Fruit fly (Drosophila melanogaster) whole organism, embryonic: ENCODE measurements around the gene CG34429.
A peak's percentile ranks its signal among the peaks of the same experiment; 100 is the strongest.

Experiments used
- Antp ChIP-seq: fragments of 200-800 bp; sonication (Bioruptor generic); optimal IDR thresholded peaks from 3 replicates; lab custom pipeline; 2016; ENCODE audit warnings: missing biosample characterization, missing genetic modification characterization
- CG10979 ChIP-seq: fragments of 200-800 bp; sonication (Bioruptor generic); optimal IDR thresholded peaks from 2 replicates; lab custom pipeline; 2018; ENCODE audit warnings: missing biosample characterization, mild to moderate bottlenecking, missing genetic modification characterization, moderate library complexity
- CG11085 ChIP-seq: fragments of 200-800 bp; sonication (Bioruptor generic); IDR thresholded peaks from 2 replicates; pipeline ENCODE4 v1.3.6; 2022; ENCODE audit warnings: missing biosample characterization, missing genetic modification characterization
- CG11560 ChIP-seq: fragments of 200-800 bp; sonication (Bioruptor generic); IDR thresholded peaks from 3 replicates; pipeline ENCODE4 v1.3.6; 2022; ENCODE audit warnings: missing biosample characterization, missing genetic modification characterization
- CG12071 ChIP-seq: fragments of 200-800 bp; sonication (Bioruptor generic); optimal IDR thresholded peaks from 3 replicates; lab custom pipeline; 2018; ENCODE audit warnings: missing biosample characterization, mild to moderate bottlenecking, missing genetic modification characterization
- CG13775 ChIP-seq: fragments of 200-800 bp; sonication (Bioruptor generic); optimal IDR thresholded peaks from 3 replicates; lab custom pipeline; 2017; ENCODE audit warnings: missing biosample characterization, mild to moderate bottlenecking, missing genetic modification characterization
- CG16779 ChIP-seq: fragments of 200-800 bp; sonication (Bioruptor generic); IDR thresholded peaks from 2 replicates; pipeline ENCODE4 v1.3.6; 2022; ENCODE audit warnings: missing biosample characterization, missing genetic modification characterization
- CG17802 ChIP-seq: fragments of 200-800 bp; sonication (Bioruptor generic); optimal IDR thresholded peaks from 2 replicates; lab custom pipeline; 2018; ENCODE audit warnings: missing biosample characterization, mild to moderate bottlenecking, missing genetic modification characterization, moderate library complexity
- CG18011 ChIP-seq: fragments of 200-800 bp; sonication (Bioruptor generic); optimal IDR thresholded peaks from 2 replicates; lab custom pipeline; 2017; ENCODE audit warnings: missing biosample characterization, missing genetic modification characterization, mild to moderate bottlenecking, moderate library complexity, missing genotype
- CG2116 ChIP-seq: fragments of 200-800 bp; sonication (Bioruptor generic); optimal IDR thresholded peaks from 3 replicates; lab custom pipeline; 2018; ENCODE audit warnings: missing biosample characterization, mild to moderate bottlenecking, missing genetic modification characterization
- CG2120 ChIP-seq: fragments of 200-800 bp; sonication (Bioruptor generic); optimal IDR thresholded peaks from 3 replicates; lab custom pipeline; 2016; ENCODE audit warnings: missing biosample characterization, missing genetic modification characterization
- CG2202 ChIP-seq: fragments of 200-800 bp; sonication (Bioruptor generic); optimal IDR thresholded peaks from 2 replicates; lab custom pipeline; 2018; ENCODE audit warnings: missing biosample characterization, mild to moderate bottlenecking, missing genetic modification characterization
- CG2889 ChIP-seq: fragments of 200-800 bp; sonication (Bioruptor generic); IDR thresholded peaks from 3 replicates; pipeline ENCODE4 v1.3.6; 2022; ENCODE audit warnings: missing biosample characterization, missing genetic modification characterization
- CG30403 ChIP-seq: fragments of 200-800 bp; sonication (Bioruptor generic); optimal IDR thresholded peaks from 3 replicates; lab custom pipeline; 2016; ENCODE audit warnings: missing biosample characterization, missing genetic modification characterization
- CG31224 ChIP-seq: fragments of 200-800 bp; sonication (Bioruptor generic); IDR thresholded peaks from 2 replicates; pipeline ENCODE4 v1.3.6; 2022; ENCODE audit warnings: missing biosample characterization, missing genetic modification characterization
- CG31388 ChIP-seq: fragments of 200-800 bp; sonication (Bioruptor generic); optimal IDR thresholded peaks from 2 replicates; lab custom pipeline; 2016; ENCODE audit warnings: missing biosample characterization, missing genetic modification characterization
- CG3838 ChIP-seq: fragments of 200-800 bp; sonication (Bioruptor generic); optimal IDR thresholded peaks from 3 replicates; lab custom pipeline; 2016; ENCODE audit warnings: missing biosample characterization, missing genetic modification characterization
- CG5180 ChIP-seq: fragments of 200-800 bp; sonication (Bioruptor generic); optimal IDR thresholded peaks from 3 replicates; lab custom pipeline; 2017; ENCODE audit warnings: missing biosample characterization, missing genetic modification characterization, mild to moderate bottlenecking, moderate library complexity, missing genetic modification reagents
- CG5953 ChIP-seq: fragments of 200-800 bp; sonication (Bioruptor generic); IDR thresholded peaks from 2 replicates; pipeline ENCODE4 v1.3.6; 2022; ENCODE audit warnings: missing biosample characterization, missing genetic modification characterization
- CG7839 ChIP-seq: fragments of 200-800 bp; sonication (Bioruptor generic); optimal IDR thresholded peaks from 3 replicates; lab custom pipeline; 2018; ENCODE audit warnings: missing biosample characterization, mild to moderate bottlenecking, missing genetic modification characterization, moderate library complexity
- CG8388 ChIP-seq: fragments of 200-800 bp; sonication (Bioruptor generic); optimal IDR thresholded peaks from 2 replicates; lab custom pipeline; 2019; ENCODE audit warnings: missing biosample characterization, mild to moderate bottlenecking, missing genetic modification characterization, moderate library complexity
- CG9797 ChIP-seq: fragments of 200-800 bp; sonication (Bioruptor generic); optimal IDR thresholded peaks from 3 replicates; lab custom pipeline; 2018; ENCODE audit warnings: missing biosample characterization, mild to moderate bottlenecking, missing genetic modification characterization
- CG9817 ChIP-seq: fragments of 200-800 bp; sonication (Bioruptor generic); optimal IDR thresholded peaks from 2 replicates; lab custom pipeline; 2018; ENCODE audit warnings: missing biosample characterization, mild to moderate bottlenecking, missing genetic modification characterization, moderate library complexity
- CkIIα-i1 ChIP-seq: fragments of 200-800 bp; sonication (Bioruptor generic); IDR thresholded peaks from 2 replicates; pipeline ENCODE4 v1.3.6; 2022; ENCODE audit warnings: missing biosample characterization, missing genetic modification characterization
- CrebB ChIP-seq: fragments of 200-800 bp; sonication (Bioruptor generic); optimal IDR thresholded peaks from 3 replicates; lab custom pipeline; 2018; ENCODE audit warnings: missing biosample characterization, mild to moderate bottlenecking, missing genetic modification characterization
- D19A ChIP-seq: fragments of 200-800 bp; optimal IDR thresholded peaks from 3 replicates; lab custom pipeline; 2019; ENCODE audit warnings: missing biosample characterization, mild to moderate bottlenecking, missing genetic modification characterization, moderate library complexity
- Dp ChIP-seq: fragments of 200-800 bp; sonication (Bioruptor generic); optimal IDR thresholded peaks from 2 replicates; lab custom pipeline; 2018; ENCODE audit warnings: missing biosample characterization, mild to moderate bottlenecking, missing genetic modification characterization, moderate library complexity
- Elba2 ChIP-seq: fragments of 200-800 bp; sonication (Bioruptor generic); optimal IDR thresholded peaks from 3 replicates; lab custom pipeline; 2016; ENCODE audit warnings: missing biosample characterization, missing genetic modification characterization
- Meics ChIP-seq: fragments of 200-800 bp; sonication (Bioruptor generic); optimal IDR thresholded peaks from 2 replicates; lab custom pipeline; 2017; ENCODE audit warnings: missing biosample characterization, mild to moderate bottlenecking, missing genetic modification characterization
- Nf-YA ChIP-seq: fragments of 200-800 bp; sonication (Bioruptor generic); IDR thresholded peaks from 2 replicates; pipeline ENCODE4 v1.3.6; 2022; ENCODE audit warnings: missing biosample characterization, missing genetic modification characterization
- Ssrp ChIP-seq: fragments of 200-800 bp; sonication (Bioruptor generic); optimal IDR thresholded peaks from 2 replicates; lab custom pipeline; 2018; ENCODE audit warnings: missing biosample characterization, mild to moderate bottlenecking, missing genetic modification characterization, moderate library complexity
- Taf1 ChIP-seq: fragments of 200-800 bp; sonication (Bioruptor generic); IDR thresholded peaks from 2 replicates; pipeline ENCODE4 v1.3.6; 2022; ENCODE audit warnings: missing biosample characterization, missing genetic modification characterization
- cad ChIP-seq: fragments of >200 bp; optimal IDR thresholded peaks from 2 replicates; lab custom pipeline; 2017; ENCODE audit warnings: missing biosample characterization, missing genetic modification characterization
- chinmo ChIP-seq: fragments of 200-800 bp; sonication (Bioruptor generic); IDR thresholded peaks from 4 replicates; pipeline ENCODE4 v1.3.6; 2022; ENCODE audit warnings: missing biosample characterization, missing genetic modification characterization; ENCODE audit not compliant: partially characterized antibody
- dimm ChIP-seq: fragments of 200-800 bp; sonication (Bioruptor generic); IDR thresholded peaks from 2 replicates; pipeline ENCODE4 v1.3.6; 2022; ENCODE audit warnings: missing biosample characterization, missing genetic modification characterization
- dmrt99B ChIP-seq: fragments of 200-800 bp; sonication (Bioruptor generic); optimal IDR thresholded peaks from 2 replicates; lab custom pipeline; 2018; ENCODE audit warnings: missing biosample characterization, mild to moderate bottlenecking, missing genetic modification characterization, moderate library complexity
- emc ChIP-seq: fragments of 200-800 bp; sonication (Bioruptor generic); optimal IDR thresholded peaks from 2 replicates; lab custom pipeline; 2016; ENCODE audit warnings: missing biosample characterization, missing genetic modification characterization
- fd64A ChIP-seq: fragments of 200-800 bp; sonication (Bioruptor generic); optimal IDR thresholded peaks from 3 replicates; lab custom pipeline; 2018; ENCODE audit warnings: missing biosample characterization, mild to moderate bottlenecking, missing genetic modification characterization
- fru ChIP-seq: fragments of >200 bp; optimal IDR thresholded peaks from 2 replicates; lab custom pipeline; 2017
- grn ChIP-seq: fragments of 200-800 bp; sonication (Bioruptor generic); optimal IDR thresholded peaks from 3 replicates; lab custom pipeline; 2017; ENCODE audit warnings: missing biosample characterization, missing genetic modification characterization
- ham ChIP-seq: fragments of 200-800 bp; sonication (Bioruptor generic); IDR thresholded peaks from 2 replicates; pipeline ENCODE4 v1.3.6; 2022; ENCODE audit warnings: missing biosample characterization, missing genetic modification characterization
- kah ChIP-seq: fragments of 200-800 bp; sonication (Bioruptor generic); optimal IDR thresholded peaks from 2 replicates; lab custom pipeline; 2018; ENCODE audit warnings: missing biosample characterization, mild to moderate bottlenecking, missing genetic modification characterization
- luna ChIP-seq: fragments of 200-800 bp; sonication (Bioruptor generic); optimal IDR thresholded peaks from 2 replicates; lab custom pipeline; 2016; ENCODE audit warnings: missing biosample characterization, missing genetic modification characterization
- mirr ChIP-seq: fragments of 200-800 bp; sonication (Bioruptor generic); optimal IDR thresholded peaks from 3 replicates; lab custom pipeline; 2018; ENCODE audit warnings: missing biosample characterization, mild to moderate bottlenecking, missing genetic modification characterization
- oc ChIP-seq: fragments of 200-800 bp; sonication (Bioruptor generic); optimal IDR thresholded peaks from 2 replicates; lab custom pipeline; 2018; ENCODE audit warnings: missing biosample characterization, mild to moderate bottlenecking, missing genetic modification characterization, moderate library complexity
- org-1 ChIP-seq: fragments of 200-800 bp; sonication (Bioruptor generic); optimal IDR thresholded peaks from 2 replicates; lab custom pipeline; 2017; ENCODE audit warnings: missing biosample characterization, missing genetic modification characterization
- pho ChIP-seq: fragments of 200-800 bp; sonication (Bioruptor generic); optimal IDR thresholded peaks from 2 replicates; lab custom pipeline; 2016; ENCODE audit warnings: missing biosample characterization, missing genetic modification characterization
- stwl ChIP-seq: fragments of 200-800 bp; sonication (Bioruptor generic); optimal IDR thresholded peaks from 3 replicates; lab custom pipeline; 2018; ENCODE audit warnings: missing biosample characterization, mild to moderate bottlenecking, missing genetic modification characterization, moderate library complexity
- sug ChIP-seq: fragments of 200-800 bp; optimal IDR thresholded peaks from 2 replicates; lab custom pipeline; 2019; ENCODE audit warnings: missing biosample characterization, mild to moderate bottlenecking, missing genetic modification characterization, moderate library complexity
- unc-4 ChIP-seq: fragments of 200-800 bp; sonication (Bioruptor generic); IDR thresholded peaks from 2 replicates; pipeline ENCODE4 v1.3.6; 2022; ENCODE audit warnings: missing biosample characterization, missing genetic modification characterization; ENCODE audit not compliant: partially characterized antibody
- zfh2 ChIP-seq: fragments of 200-800 bp; sonication (Bioruptor generic); optimal IDR thresholded peaks from 2 replicates; lab custom pipeline; 2016; ENCODE audit warnings: missing biosample characterization, missing genetic modification characterization

The CG34429 gene

dm6 chr3L:13017803-13018324, 45.0 kb upstream of the CG34429 start, which contains the start of the genes mRpL20 and Icmt (continued):
- no peak for TF ChIP-seq CG9797
- TF ChIP-seq Elba2 (GFP tag; lab: Kevin White, UChicago): no peak
- TF ChIP-seq emc (GFP tag; lab: Kevin White, UChicago): no peak
- peak; percentile 76 for TF ChIP-seq CG2202
- TF ChIP-seq dimm (GFP tag; lab: Robert Waterston, UW): peak; percentile 84
- TF ChIP-seq CG18011 (GFP tag; lab: Kevin White, UChicago): peak; percentile 45
- peak; percentile 93 for TF ChIP-seq CG30403
- peak; percentile 86; the same call in 2 of the 4 replicates for TF ChIP-seq chinmo
- peak; percentile 40 for TF ChIP-seq stwl (tag; lab: Kevin White, UChicago)
- no peak for TF ChIP-seq mirr (GFP tag; lab: Kevin White, UChicago)
- TF ChIP-seq CrebB (tag; lab: Kevin White, UChicago): peak; percentile 90
- peak; percentile 92 for TF ChIP-seq CG2889 (GFP tag; lab: Robert Waterston, UW)
- peak; percentile 28 for TF ChIP-seq CG17802 (tag; lab: Kevin White, UChicago)
- peak; percentile 94 for TF ChIP-seq CG11085 (GFP tag; lab: Robert Waterston, UW)
- TF ChIP-seq Taf1: peak; percentile 93
- peak; percentile 85 for TF ChIP-seq Meics (GFP tag; lab: Kevin White, UChicago)
- peak; percentile 83 for TF ChIP-seq CG2116 (GFP tag; lab: Kevin White, UChicago)
- TF ChIP-seq cad (GFP tag; lab: Kevin White, UChicago): no peak
- TF ChIP-seq sug (tag; lab: Kevin White, UChicago): peak; percentile 80
- peak; percentile 89 for TF ChIP-seq CG13775 (GFP tag; lab: Kevin White, UChicago)
- TF ChIP-seq CG16779 (GFP tag; lab: Robert Waterston, UW): peak; percentile 89
- TF ChIP-seq ham (GFP tag; lab: Robert Waterston, UW): peak; percentile 90
- TF ChIP-seq Ssrp (tag; lab: Kevin White, UChicago): peak; percentile 96
- no peak for TF ChIP-seq luna (GFP tag; lab: Kevin White, UChicago)
- TF ChIP-seq CG12071 (GFP tag; lab: Kevin White, UChicago): peak; percentile 26
- TF ChIP-seq CG3838 (GFP tag; lab: Kevin White, UChicago): peak; percentile 55
- peak; percentile 94 for TF ChIP-seq CG8388 (GFP tag; lab: Kevin White, UChicago)
- peak; percentile 84 for TF ChIP-seq org-1 (GFP tag; lab: Kevin White, UChicago)
- TF ChIP-seq CG9817 (tag; lab: Kevin White, UChicago): peak; percentile 96
- peak; percentile 46 for TF ChIP-seq pho (GFP tag; lab: Kevin White, UChicago)
- peak; percentile 88 for TF ChIP-seq CG2120 (GFP tag; lab: Kevin White, UChicago)
- peak; percentile 79 for TF ChIP-seq unc-4 (GFP tag; lab: Robert Waterston, UW)
- TF ChIP-seq CkIIα-i1 (GFP tag; lab: Robert Waterston, UW): peak; percentile 55; the same call in 1 of the 2 replicates
- TF ChIP-seq CG10979 (tag; lab: Kevin White, UChicago): peak; percentile 81
- TF ChIP-seq fd64A (GFP tag; lab: Kevin White, UChicago): no peak
- TF ChIP-seq CG31224 (GFP tag; lab: Robert Waterston, UW): peak; percentile 92
- TF ChIP-seq fru (lab: Kevin White, UChicago): no peak
- peak; percentile 91 for TF ChIP-seq CG11560
- TF ChIP-seq CG5953 (GFP tag; lab: Robert Waterston, UW): peak; percentile 79
- TF ChIP-seq zfh2 (GFP tag; lab: Kevin White, UChicago): peak; percentile 62
- TF ChIP-seq CG7839 (tag; lab: Kevin White, UChicago): peak; percentile 97
- TF ChIP-seq CG31388: peak; percentile 8
- TF ChIP-seq oc (tag; lab: Kevin White, UChicago): peak; percentile 96
- TF ChIP-seq D19A (tag; lab: Kevin White, UChicago): peak; percentile 77
- peak; percentile 40 for TF ChIP-seq Dp (GFP tag; lab: Kevin White, UChicago)
- TF ChIP-seq Nf-YA (GFP tag; lab: Robert Waterston, UW): peak; percentile 77
- peak; percentile 56 for TF ChIP-seq Antp (GFP tag; lab: Kevin White, UChicago)
- peak; percentile 58 for TF ChIP-seq kah (GFP tag; lab: Kevin White, UChicago)
- peak; percentile 55 for TF ChIP-seq CG5180 (GFP tag; lab: Kevin White, UChicago)
- TF ChIP-seq dmrt99B (tag; lab: Kevin White, UChicago): peak; percentile 95
- no peak for TF ChIP-seq grn (GFP tag; lab: Kevin White, UChicago)
